Worm (Caenorhabditis elegans) whole organism, mixed stage, embryonic: Measurements from ENCODE around the gene slc-36.2.

Experiments
- M03D4.4 ChIP-seq: sonication (generic microtip); optimal IDR thresholded peaks from 2 replicates; lab custom pipeline; 2017; ENCODE audit warnings: mild to moderate bottlenecking, missing genetic modification characterization, missing compliant biosample characterization
- bed-3 ChIP-seq: fragments of 200-800 bp; sonication (Bioruptor generic); optimal IDR thresholded peaks from 3 replicates; lab custom pipeline; 2018; ENCODE audit warnings: mild to moderate bottlenecking, missing genetic modification characterization, moderate library complexity, missing compliant biosample characterization
- blmp-1 ChIP-seq: fragments of 150-350 bp; optimal IDR thresholded peaks from 2 replicates; lab custom pipeline; 2014; ENCODE audit warnings: missing biosample characterization, missing genetic modification characterization
- ceh-39 ChIP-seq: fragments of 150-350 bp; optimal IDR thresholded peaks from 2 replicates; lab custom pipeline; 2014; ENCODE audit warnings: missing biosample characterization, missing genetic modification characterization
- ceh-43 ChIP-seq: fragments of 200-800 bp; sonication (Bioruptor generic); optimal IDR thresholded peaks from 2 replicates; lab custom pipeline; 2018; ENCODE audit warnings: mild to moderate bottlenecking, missing genetic modification characterization, moderate library complexity, missing compliant biosample characterization
- ceh-83 ChIP-seq: fragments of 200-800 bp; sonication (Bioruptor generic); optimal IDR thresholded peaks from 2 replicates; lab custom pipeline; 2018; ENCODE audit warnings: mild to moderate bottlenecking, missing genetic modification characterization, missing compliant biosample characterization
- ces-1 ChIP-seq: fragments of 150-350 bp; optimal IDR thresholded peaks from 2 replicates; lab custom pipeline; 2014; ENCODE audit warnings: missing biosample characterization, missing genetic modification reagents, missing genetic modification characterization
- cnd-1 ChIP-seq: fragments of 200-800 bp; sonication (Bioruptor generic); optimal IDR thresholded peaks from 2 replicates; lab custom pipeline; 2018; ENCODE audit warnings: mild to moderate bottlenecking, missing genetic modification characterization, missing compliant biosample characterization
- drap-1 ChIP-seq: fragments of 200-800 bp; sonication (Bioruptor generic); optimal IDR thresholded peaks from 3 replicates; lab custom pipeline; 2018; ENCODE audit warnings: mild to moderate bottlenecking, missing genetic modification characterization, missing compliant biosample characterization
- elt-1 ChIP-seq: sonication (generic microtip); optimal IDR thresholded peaks from 2 replicates; lab custom pipeline; 2017; ENCODE audit warnings: missing genetic modification characterization, mild to moderate bottlenecking, missing compliant biosample characterization, antibody characterized with exemption, moderate library complexity, borderline replicate concordance; ENCODE audit not compliant: insufficient read depth
- flh-1 ChIP-seq: fragments of 200-800 bp; sonication (Bioruptor generic); optimal IDR thresholded peaks from 2 replicates; lab custom pipeline; 2018; ENCODE audit warnings: mild to moderate bottlenecking, missing genetic modification characterization, moderate library complexity, missing compliant biosample characterization
- ham-2 ChIP-seq: fragments of 200-800 bp; sonication (Bioruptor generic); optimal IDR thresholded peaks from 2 replicates; lab custom pipeline; 2018; ENCODE audit warnings: mild to moderate bottlenecking, missing genetic modification characterization, missing compliant biosample characterization
- hlh-1 ChIP-seq: fragments of 150-350 bp; optimal IDR thresholded peaks from 2 replicates; lab custom pipeline; 2014; ENCODE audit warnings: missing biosample characterization, missing genetic modification reagents, missing genetic modification characterization
- lin-13 ChIP-seq: fragments of 150-350 bp; optimal IDR thresholded peaks from 2 replicates; lab custom pipeline; 2014; ENCODE audit warnings: missing biosample characterization, missing genetic modification characterization
- lin-32 ChIP-seq: fragments of 200-800 bp; sonication (Bioruptor generic); optimal IDR thresholded peaks from 2 replicates; lab custom pipeline; 2018; ENCODE audit warnings: mild to moderate bottlenecking, missing genetic modification characterization, missing compliant biosample characterization
- lsy-2 ChIP-seq: fragments of 150-350 bp; optimal IDR thresholded peaks from 2 replicates; lab custom pipeline; 2014; ENCODE audit warnings: missing biosample characterization, missing genetic modification characterization
- mab-5 ChIP-seq: fragments of 150-350 bp; optimal IDR thresholded peaks from 2 replicates; lab custom pipeline; 2014; ENCODE audit warnings: missing biosample characterization, missing genetic modification characterization
- mep-1 ChIP-seq: fragments of 150-350 bp; optimal IDR thresholded peaks from 2 replicates; lab custom pipeline; 2017; ENCODE audit warnings: missing biosample characterization, missing genetic modification reagents, missing genetic modification characterization, inconsistent platforms
- mls-2 ChIP-seq: sonication (generic microtip); optimal IDR thresholded peaks from 2 replicates; lab custom pipeline; 2016; ENCODE audit warnings: mild to moderate bottlenecking, missing genetic modification characterization, moderate library complexity, missing compliant biosample characterization
- nhr-12 ChIP-seq: fragments of 150-350 bp; optimal IDR thresholded peaks from 2 replicates; lab custom pipeline; 2014; ENCODE audit warnings: missing biosample characterization, missing genetic modification characterization
- nhr-2 ChIP-seq: fragments of 150-350 bp; optimal IDR thresholded peaks from 2 replicates; lab custom pipeline; 2014; ENCODE audit warnings: missing biosample characterization, missing genetic modification characterization
- nhr-237 ChIP-seq: fragments of 150-350 bp; optimal IDR thresholded peaks from 2 replicates; lab custom pipeline; 2014; ENCODE audit warnings: missing biosample characterization, missing genetic modification characterization
- nhr-28 ChIP-seq: fragments of 150-350 bp; optimal IDR thresholded peaks from 2 replicates; lab custom pipeline; 2014; ENCODE audit warnings: missing biosample characterization, missing genetic modification characterization
- nhr-76 ChIP-seq: sonication (generic microtip); optimal IDR thresholded peaks from 2 replicates; lab custom pipeline; 2017; ENCODE audit warnings: missing biosample characterization, missing genetic modification characterization
- pha-4 ChIP-seq: fragments of 150-350 bp; optimal IDR thresholded peaks from 2 replicates; lab custom pipeline; 2018; ENCODE audit warnings: missing biosample characterization, missing genetic modification reagents, missing genetic modification characterization
- snpc-4 ChIP-seq: fragments of 150-350 bp; optimal IDR thresholded peaks from 2 replicates; lab custom pipeline; 2014; ENCODE audit warnings: missing biosample characterization, missing genetic modification characterization
- sptf-1 ChIP-seq: sonication (generic microtip); optimal IDR thresholded peaks from 2 replicates; lab custom pipeline; 2017; ENCODE audit warnings: mild to moderate bottlenecking, missing genetic modification characterization, moderate library complexity, missing compliant biosample characterization
- tbx-8 ChIP-seq: fragments of 200-800 bp; sonication (Bioruptor generic); optimal IDR thresholded peaks from 2 replicates; lab custom pipeline; 2018; ENCODE audit warnings: mild to moderate bottlenecking, missing genetic modification characterization, moderate library complexity, missing compliant biosample characterization
- unc-120 ChIP-seq: sonication (generic microtip); optimal IDR thresholded peaks from 2 replicates; lab custom pipeline; 2017; ENCODE audit warnings: missing genetic modification characterization, missing compliant biosample characterization; ENCODE audit not compliant: poor library complexity, severe bottlenecking
- unc-39 ChIP-seq: fragments of 150-350 bp; optimal IDR thresholded peaks from 2 replicates; lab custom pipeline; 2014; ENCODE audit warnings: missing biosample characterization, missing genetic modification characterization
- unc-62 ChIP-seq: fragments of 150-350 bp; optimal IDR thresholded peaks from 2 replicates; lab custom pipeline; 2014; ENCODE audit warnings: missing biosample characterization, missing genetic modification reagents, missing genetic modification characterization
- zip-8 ChIP-seq: fragments of 150-350 bp; optimal IDR thresholded peaks from 2 replicates; lab custom pipeline; 2014; ENCODE audit warnings: missing biosample characterization, missing genetic modification characterization
- ztf-11 ChIP-seq: fragments of 150-350 bp; optimal IDR thresholded peaks from 2 replicates; lab custom pipeline; 2014; ENCODE audit warnings: missing biosample characterization, missing genetic modification characterization

Gene slc-36.2

ce11 chrII:508603-509002 lies 13.8 kb upstream of the slc-36.2 start:
- TF ChIP-seq mab-5, result no peak
- TF ChIP-seq ceh-83, result no peak
- TF ChIP-seq unc-39, result no peak
- no peak for TF ChIP-seq M03D4.4 (tag; lab: Kevin White, UChicago)

DNA sequence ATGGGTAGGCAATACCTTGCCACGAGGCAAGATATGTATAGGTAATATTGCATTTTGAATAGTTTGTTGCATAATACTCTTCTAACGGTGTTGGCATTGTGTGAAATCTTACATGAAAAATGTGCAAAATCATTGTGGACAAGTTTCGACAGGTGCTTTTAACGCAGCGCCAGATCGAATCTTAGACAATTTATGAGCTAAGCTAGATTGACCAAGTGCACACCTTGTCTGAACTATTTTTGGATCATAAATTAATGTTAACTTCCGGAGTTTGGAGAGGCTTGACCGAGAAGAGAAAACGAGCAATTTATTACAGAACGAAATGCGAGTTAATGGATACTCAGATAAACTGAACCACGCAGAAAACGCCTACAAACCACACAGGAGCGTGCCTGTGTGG lies 13.2 kb upstream of the slc-36.2 start, which contains the start of gene srh-105:
TSS of gene srh-105 (minus strand) at position 101 of the 400 bp plus-strand sequence.
- TF ChIP-seq ceh-43 (GFP tag; lab: Kevin White, UChicago), result no peak
- no peak for TF ChIP-seq nhr-237
- TF ChIP-seq M03D4.4 (tag; lab: Kevin White, UChicago), result no peak
- no peak for TF ChIP-seq cnd-1 (tag; lab: Kevin White, UChicago)
- no peak for TF ChIP-seq hlh-1 (tag; lab: Kevin White, UChicago)
- no peak for TF ChIP-seq sptf-1 (tag; lab: Kevin White, UChicago)
- TF ChIP-seq nhr-12 (tag; lab: Kevin White, UChicago), result no peak
- TF ChIP-seq pha-4 (tag; lab: Kevin White, UChicago), result no peak
- no peak for TF ChIP-seq ham-2 (GFP tag; lab: Kevin White, UChicago)
- TF ChIP-seq flh-1 (GFP tag; lab: Kevin White, UChicago), result no peak
- TF ChIP-seq ztf-11 (tag; lab: Kevin White, UChicago), result no peak
- TF ChIP-seq lin-13 (tag; lab: Kevin White, UChicago), result no peak
- TF ChIP-seq zip-8, result no peak
- no peak for TF ChIP-seq bed-3

ce11 chrII:511968-512367 lies 10.4 kb upstream of the slc-36.2 start:
- TF ChIP-seq nhr-28 (tag; lab: Kevin White, UChicago) (no peak), unc-62 (GFP tag; lab: Kevin White, UChicago) (no peak), nhr-2 (tag; lab: Kevin White, UChicago) (no peak), hlh-1 (tag; lab: Kevin White, UChicago) (no peak)

- no peak for TF ChIP-seq sptf-1 (tag; lab: Kevin White, UChicago)
- no peak for TF ChIP-seq pha-4 (tag; lab: Kevin White, UChicago)
- TF ChIP-seq nhr-76 (tag; lab: Kevin White, UChicago), result no peak
- TF ChIP-seq unc-62 (GFP tag; lab: Kevin White, UChicago), result no peak
- TF ChIP-seq elt-1 (tag; lab: Kevin White, UChicago), result no peak
- TF ChIP-seq tbx-8 (GFP tag; lab: Kevin White, UChicago), result no peak
- no peak for TF ChIP-seq lin-13 (tag; lab: Kevin White, UChicago)
- no peak for TF ChIP-seq ceh-39 (tag; lab: Kevin White, UChicago)
- TF ChIP-seq mls-2 (tag; lab: Kevin White, UChicago), result no peak
- TF ChIP-seq blmp-1 (tag; lab: Kevin White, UChicago), result no peak
- no peak for TF ChIP-seq lin-32
- no peak for TF ChIP-seq ceh-83
- TF ChIP-seq nhr-12 (tag; lab: Kevin White, UChicago), result no peak
- no peak for TF ChIP-seq hlh-1 (tag; lab: Kevin White, UChicago)
- TF ChIP-seq ceh-43 (GFP tag; lab: Kevin White, UChicago), result no peak
- TF ChIP-seq snpc-4 (tag; lab: Kevin White, UChicago), result no peak
- no peak for TF ChIP-seq unc-120 (tag; lab: Kevin White, UChicago)
- no peak for TF ChIP-seq ces-1 (GFP tag; lab: Kevin White, UChicago)
Observed at ce11 chrII:512630-513029, 9.8 kb upstream of the slc-36.2 start.

DNA sequence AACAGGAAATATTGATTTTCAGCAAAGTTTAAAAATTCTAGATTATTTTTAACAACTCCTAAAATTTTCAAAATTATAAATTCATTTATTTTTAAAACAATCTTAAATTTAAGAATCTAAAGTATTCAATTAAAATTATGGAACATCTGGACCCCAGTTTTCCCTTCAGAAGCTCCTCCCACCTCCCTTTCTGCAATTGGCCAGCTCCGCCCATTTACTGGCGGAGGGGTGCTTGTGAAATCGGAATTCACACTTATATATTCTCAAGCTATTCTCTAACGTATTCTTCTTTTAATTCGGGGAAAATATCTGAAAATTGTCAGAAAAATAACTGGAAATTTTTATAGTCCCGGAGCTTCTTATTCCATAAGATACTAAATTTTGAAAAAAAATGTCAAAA lies 6.6 kb upstream of the slc-36.2 start, which contains the start of gene mab-9:
TSS of gene mab-9 (plus strand) at position 260 of the 400 bp plus-strand sequence.
- TF ChIP-seq unc-62 (GFP tag; lab: Kevin White, UChicago) (no peak), M03D4.4 (tag; lab: Kevin White, UChicago) (no peak), elt-1 (tag; lab: Kevin White, UChicago) (no peak), lsy-2 (tag; lab: Kevin White, UChicago) (no peak), lin-13 (tag; lab: Kevin White, UChicago) (no peak), mep-1 (tag; lab: Kevin White, UChicago) (no peak), drap-1 (no peak), zip-8 (no peak), pha-4 (tag; lab: Kevin White, UChicago) (no peak)
